Worm (Caenorhabditis elegans): ENCODE measurements around the gene gcst-1.

Gene gcst-1

ce11 chrV:5687115-5687979 is 25.4 kb upstream of the gcst-1 start, which contains the start of gene F25B4.7:
TSS of gene F25B4.7 (minus strand) at chrV:5687226.
- TF ChIP-seq T22C8.4 (GFP tag; IDR thresholded peaks at IDR 0.05): no peak
- no peak for TF ChIP-seq tab-1 (GFP tag; IDR thresholded peaks at IDR 0.05)
- TF ChIP-seq cog-1 (tag; optimal IDR thresholded peaks at IDR 0.05): no peak
- TF ChIP-seq klf-2 (GFP tag; conservative IDR thresholded peaks at IDR 0.05): no peak
- TF ChIP-seq ztf-29 (GFP tag; IDR thresholded peaks at IDR 0.05): no peak
- TF ChIP-seq flt-1 (GFP tag; IDR thresholded peaks at IDR 0.05): no peak
- no peak for TF ChIP-seq med-1 (GFP tag; optimal IDR thresholded peaks at IDR 0.05; ENCODE audit: insufficient read depth)
- TF ChIP-seq ztf-23 (GFP tag; IDR thresholded peaks at IDR 0.05): no peak
- TF ChIP-seq ref-1 (GFP tag; conservative IDR thresholded peaks at IDR 0.05): no peak

- TF ChIP-seq ref-1 (GFP tag; conservative IDR thresholded peaks at IDR 0.05) (no peak), med-1 (GFP tag; optimal IDR thresholded peaks at IDR 0.05; ENCODE audit: insufficient read depth) (no peak), klf-2 (GFP tag; conservative IDR thresholded peaks at IDR 0.05) (no peak), flt-1 (GFP tag; IDR thresholded peaks at IDR 0.05) (no peak), tab-1 (GFP tag; IDR thresholded peaks at IDR 0.05) (no peak), T22C8.4 (GFP tag; IDR thresholded peaks at IDR 0.05) (no peak), ztf-23 (GFP tag; IDR thresholded peaks at IDR 0.05) (no peak), cog-1 (tag; optimal IDR thresholded peaks at IDR 0.05) (no peak), ztf-29 (GFP tag; IDR thresholded peaks at IDR 0.05) (no peak)
Measured at ce11 chrV:5691665-5692407, 20.9 kb upstream of the gcst-1 start, which contains the start of gene F25B4.8. TSS of gene F25B4.8 (minus strand) at chrV:5691715.

ce11 chrV:5693595-5693994 is 19.1 kb upstream of the gcst-1 start:
- TF ChIP-seq ztf-23 (GFP tag; IDR thresholded peaks at IDR 0.05) (no peak), T22C8.4 (GFP tag; IDR thresholded peaks at IDR 0.05) (no peak), cog-1 (tag; optimal IDR thresholded peaks at IDR 0.05) (no peak), flt-1 (GFP tag; IDR thresholded peaks at IDR 0.05) (no peak), tab-1 (GFP tag; IDR thresholded peaks at IDR 0.05) (no peak), ztf-29 (GFP tag; IDR thresholded peaks at IDR 0.05) (no peak), klf-2 (GFP tag; conservative IDR thresholded peaks at IDR 0.05) (no peak), med-1 (GFP tag; optimal IDR thresholded peaks at IDR 0.05; ENCODE audit: insufficient read depth) (no peak), ref-1 (GFP tag; conservative IDR thresholded peaks at IDR 0.05) (no peak)

ce11 chrV:5695635-5696034 is 17.1 kb upstream of the gcst-1 start:
- TF ChIP-seq ref-1 (GFP tag; conservative IDR thresholded peaks at IDR 0.05) (no peak), cog-1 (tag; optimal IDR thresholded peaks at IDR 0.05) (no peak), med-1 (GFP tag; optimal IDR thresholded peaks at IDR 0.05; ENCODE audit: insufficient read depth) (no peak), flt-1 (GFP tag; IDR thresholded peaks at IDR 0.05) (no peak), ztf-23 (GFP tag; IDR thresholded peaks at IDR 0.05) (no peak), klf-2 (GFP tag; conservative IDR thresholded peaks at IDR 0.05) (no peak)

ce11 chrV:5696177-5696576 is 16.6 kb upstream of the gcst-1 start:
- no peak for TF ChIP-seq flt-1 (GFP tag; IDR thresholded peaks at IDR 0.05)
- no peak for TF ChIP-seq ztf-23 (GFP tag; IDR thresholded peaks at IDR 0.05)
- no peak for TF ChIP-seq klf-2 (GFP tag; conservative IDR thresholded peaks at IDR 0.05)

ce11 chrV:5697581-5697980 is 15.1 kb upstream of the gcst-1 start:
- TF ChIP-seq tab-1 (GFP tag; IDR thresholded peaks at IDR 0.05) (no peak), med-1 (GFP tag; optimal IDR thresholded peaks at IDR 0.05; ENCODE audit: insufficient read depth) (no peak), T22C8.4 (GFP tag; IDR thresholded peaks at IDR 0.05) (no peak), cog-1 (tag; optimal IDR thresholded peaks at IDR 0.05) (no peak), flt-1 (GFP tag; IDR thresholded peaks at IDR 0.05) (no peak), ztf-29 (GFP tag; IDR thresholded peaks at IDR 0.05) (no peak), klf-2 (GFP tag; conservative IDR thresholded peaks at IDR 0.05) (no peak), ztf-23 (GFP tag; IDR thresholded peaks at IDR 0.05) (no peak), ref-1 (GFP tag; conservative IDR thresholded peaks at IDR 0.05) (no peak)

ce11 chrV:5699835-5700441 is 12.8 kb upstream of the gcst-1 start, which contains the start of gene clec-1:
TSS of gene clec-1 (plus strand) at chrV:5700154.
- TF ChIP-seq ztf-23 (GFP tag; IDR thresholded peaks at IDR 0.05) (no peak), cog-1 (tag; optimal IDR thresholded peaks at IDR 0.05) (no peak), klf-2 (GFP tag; conservative IDR thresholded peaks at IDR 0.05) (no peak), tab-1 (GFP tag; IDR thresholded peaks at IDR 0.05) (no peak)

- no peak for TF ChIP-seq ztf-29 (GFP tag; IDR thresholded peaks at IDR 0.05)
- no peak for TF ChIP-seq med-1 (GFP tag; optimal IDR thresholded peaks at IDR 0.05; ENCODE audit: insufficient read depth)
- TF ChIP-seq cog-1 (tag; optimal IDR thresholded peaks at IDR 0.05): no peak
- TF ChIP-seq tab-1 (GFP tag; IDR thresholded peaks at IDR 0.05): no peak
- no peak for TF ChIP-seq ref-1 (GFP tag; conservative IDR thresholded peaks at IDR 0.05)
- no peak for TF ChIP-seq T22C8.4 (GFP tag; IDR thresholded peaks at IDR 0.05)
- TF ChIP-seq ztf-23 (GFP tag; IDR thresholded peaks at IDR 0.05): no peak
- TF ChIP-seq klf-2 (GFP tag; conservative IDR thresholded peaks at IDR 0.05): no peak
- no peak for TF ChIP-seq flt-1 (GFP tag; IDR thresholded peaks at IDR 0.05)
Measured at ce11 chrV:5701106-5701505, 11.6 kb upstream of the gcst-1 start.

- TF ChIP-seq ztf-29 (GFP tag; IDR thresholded peaks at IDR 0.05): no peak
- no peak for TF ChIP-seq klf-2 (GFP tag; conservative IDR thresholded peaks at IDR 0.05)
- no peak for TF ChIP-seq ref-1 (GFP tag; conservative IDR thresholded peaks at IDR 0.05)
- TF ChIP-seq cog-1 (tag; optimal IDR thresholded peaks at IDR 0.05): no peak
- no peak for TF ChIP-seq ztf-23 (GFP tag; IDR thresholded peaks at IDR 0.05)
- TF ChIP-seq tab-1 (GFP tag; IDR thresholded peaks at IDR 0.05): no peak
Measured at ce11 chrV:5704467-5704866, 8.3 kb upstream of the gcst-1 start.

Measured in whole organism, midembryonic.